Comparison of ENCODE assay signal across 1 fruit fly cellular context in genomic region chr3R:5298599-5299307, dm6.
TF ChIP-seq lines count a peak whose summit lies in the region.

No protein-coding gene starts in this region.

TF ChIP-seq in whole organism, embryonic, 481 proteins besides CTCF, POLR2A, EP300 and RAD21 (continued from another document):
- TF ChIP-seq Hey (tag; optimal IDR thresholded peaks at IDR 0.05; lab: Kevin White, UChicago) (no peak), CG14014 (GFP tag; IDR thresholded peaks at IDR 0.05; lab: Robert Waterston, UW) (peak; percentile 43; the same call in 1 of the 2 replicates), mam (GFP tag; optimal IDR thresholded peaks at IDR 0.05; lab: Kevin White, UChicago) (peak; percentile 54), ham (GFP tag; IDR thresholded peaks at IDR 0.05; lab: Robert Waterston, UW) (peak; percentile 16; the same call in 1 of the 2 replicates), CG30020 (tag; optimal IDR thresholded peaks at IDR 0.05; lab: Kevin White, UChicago) (no peak), Vsx1 (GFP tag; optimal IDR thresholded peaks at IDR 0.05; lab: Kevin White, UChicago) (no peak), en (GFP tag; optimal IDR thresholded peaks at IDR 0.05; lab: Kevin White, UChicago) (no peak), Jarid2 (GFP tag; optimal IDR thresholded peaks at IDR 0.05; lab: Kevin White, UChicago) (no peak), CG31441 (GFP tag; IDR thresholded peaks at IDR 0.05; lab: Robert Waterston, UW) (no peak; the same call in 1 of the 2 replicates), CG31365 (tag; optimal IDR thresholded peaks at IDR 0.05; lab: Kevin White, UChicago) (no peak), Taf1 (GFP tag; IDR thresholded peaks at IDR 0.05; lab: Robert Waterston, UW) (0 out of 2 replicates have a peak, but pooled peaks have one; percentile 27), Bteb2 (GFP tag; optimal IDR thresholded peaks at IDR 0.05; lab: Kevin White, UChicago) (no peak), tna (GFP tag; IDR thresholded peaks at IDR 0.05; lab: Robert Waterston, UW; ENCODE audit: partially characterized antibody) (no peak), Ssrp (tag; optimal IDR thresholded peaks at IDR 0.05; lab: Kevin White, UChicago) (peak; percentile 21), Side (GFP tag; optimal IDR thresholded peaks at IDR 0.05; lab: Kevin White, UChicago) (peak; percentile 58), TFAM (GFP tag; optimal IDR thresholded peaks at IDR 0.05; lab: Kevin White, UChicago) (no peak), ash1 (GFP tag; optimal IDR thresholded peaks at IDR 0.05; lab: Kevin White, UChicago) (no peak), Asciz (GFP tag; optimal IDR thresholded peaks at IDR 0.05; lab: Kevin White, UChicago) (no peak), danr (GFP tag; IDR thresholded peaks at IDR 0.05; lab: Robert Waterston, UW) (no peak), gcm2 (GFP tag; optimal IDR thresholded peaks at IDR 0.05; lab: Kevin White, UChicago) (no peak), CG7963 (GFP tag; IDR thresholded peaks at IDR 0.05; lab: Robert Waterston, UW; ENCODE audit: partially characterized antibody) (peak; percentile 43; the same call in 1 of the 3 replicates), CG32532 (GFP tag; IDR thresholded peaks at IDR 0.05; lab: Robert Waterston, UW) (peak; percentile 84), dan (GFP tag; IDR thresholded peaks at IDR 0.05; lab: Robert Waterston, UW) (no peak), pfk (GFP tag; optimal IDR thresholded peaks at IDR 0.05; lab: Kevin White, UChicago) (no peak), dpn (GFP tag; optimal IDR thresholded peaks at IDR 0.05; lab: Kevin White, UChicago) (peak; percentile 66 to 70), crc (GFP tag; optimal IDR thresholded peaks at IDR 0.05; lab: Kevin White, UChicago) (peak; percentile 31), NfI (GFP tag; optimal IDR thresholded peaks at IDR 0.05; lab: Kevin White, UChicago) (peak; percentile 63), CG18619 (GFP tag; optimal IDR thresholded peaks at IDR 0.05; lab: Kevin White, UChicago) (peak; percentile 54), Dip2 (GFP tag; IDR thresholded peaks at IDR 0.05; lab: Robert Waterston, UW) (no peak), CG6654 (GFP tag; optimal IDR thresholded peaks at IDR 0.05; lab: Kevin White, UChicago) (no peak), Lim3 (GFP tag; IDR thresholded peaks at IDR 0.05; lab: Robert Waterston, UW) (no peak), pnt (GFP tag; optimal IDR thresholded peaks at IDR 0.05; lab: Kevin White, UChicago) (peak; percentile 65), scrt (GFP tag; optimal IDR thresholded peaks at IDR 0.05; lab: Kevin White, UChicago) (no peak), Sox100B (GFP tag; optimal IDR thresholded peaks at IDR 0.05; lab: Kevin White, UChicago) (no peak), eve (GFP tag; optimal IDR thresholded peaks at IDR 0.05; lab: Kevin White, UChicago) (peak in 1 of 2 experiments; percentile 76), CG16779 (GFP tag; IDR thresholded peaks at IDR 0.05; lab: Robert Waterston, UW) (peak; percentile 31; the same call in 1 of the 2 replicates), E2f1 (GFP tag; IDR thresholded peaks at IDR 0.05; lab: Robert Waterston, UW) (peak; percentile 57), row (GFP tag; IDR thresholded peaks at IDR 0.05; lab: Robert Waterston, UW) (peak; percentile 57)
